Fruit fly (Drosophila melanogaster): ENCODE results near the gene SelR.

dm6 chr3R:10886462-10887315, 18.2 kb upstream of the SelR start:
- TF ChIP-seq CG7101 (tag; optimal IDR thresholded peaks at IDR 0.05), result peak; percentile 95
- peak; percentile 94 for TF ChIP-seq Crg-1 (GFP tag; optimal IDR thresholded peaks at IDR 0.05)
- TF ChIP-seq CG5204 (GFP tag; optimal IDR thresholded peaks at IDR 0.05), result peak; percentile 97
- peak; percentile 94 for TF ChIP-seq CG33017 (tag; optimal IDR thresholded peaks at IDR 0.05)
- TF ChIP-seq bab1 (GFP tag; optimal IDR thresholded peaks at IDR 0.05), result peak; percentile 95
- TF ChIP-seq Hr96 (GFP tag; optimal IDR thresholded peaks at IDR 0.05), result peak; percentile 92
- TF ChIP-seq ovo (GFP tag; optimal IDR thresholded peaks at IDR 0.05), result peak; percentile 79
- TF ChIP-seq kay (GFP tag; ENCODE audit: borderline replicate concordance), result no peak
- no peak for TF ChIP-seq cnc (optimal IDR thresholded peaks at IDR 0.05)
- peak; percentile 97 for TF ChIP-seq CG11617 (GFP tag; optimal IDR thresholded peaks at IDR 0.05)
- TF ChIP-seq tj (GFP tag; optimal IDR thresholded peaks at IDR 0.05), result peak; percentile 78
- peak; percentile 94 for TF ChIP-seq CG12768 (GFP tag; optimal IDR thresholded peaks at IDR 0.05)
- TF ChIP-seq Mnt (GFP tag; optimal IDR thresholded peaks at IDR 0.05), result peak; percentile 83

All from whole organism, adult.